Worm (Caenorhabditis elegans) whole organism, young adult: ENCODE data around the gene lev-8.

Source experiments
- B0019.2 ChIP-seq: fragments of 200-800 bp; sonication (Bioruptor generic); conservative IDR thresholded peaks from 2 replicates; pipeline ENCODE4 v1.3.6; 2022; ENCODE audit warnings: missing genetic modification reagents, missing genetic modification characterization, missing compliant biosample characterization
- B0336.3 ChIP-seq: fragments of 200-800 bp; sonication (Bioruptor generic); IDR thresholded peaks from 2 replicates; pipeline ENCODE4 v1.3.6; 2022; ENCODE audit warnings: missing genetic modification characterization, missing compliant biosample characterization
- C17E4.6 ChIP-seq: fragments of 200-800 bp; sonication (Bioruptor generic); IDR thresholded peaks from 2 replicates; pipeline ENCODE4 v1.3.6; 2022; ENCODE audit warnings: missing genetic modification reagents, missing genetic modification characterization, missing compliant biosample characterization
- D2030.7 ChIP-seq: fragments of 200-800 bp; sonication (Bioruptor generic); IDR thresholded peaks from 2 replicates; pipeline ENCODE4 v1.3.6; 2022; ENCODE audit warnings: missing genetic modification reagents, missing genetic modification characterization, missing compliant biosample characterization
- F55B11.4 ChIP-seq: sonication (generic microtip); optimal IDR thresholded peaks from 2 replicates; lab custom pipeline; 2016; ENCODE audit warnings: missing compliant biosample characterization, missing genetic modification characterization, borderline replicate concordance; ENCODE audit not compliant: insufficient read depth
- T07F8.4 ChIP-seq: sonication (generic microtip); optimal IDR thresholded peaks from 2 replicates; lab custom pipeline; 2016; ENCODE audit warnings: mild to moderate bottlenecking, missing genetic modification characterization, moderate library complexity, missing compliant biosample characterization
- Y53F4B.3 ChIP-seq: fragments of 200-800 bp; sonication (Bioruptor generic); IDR thresholded peaks from 2 replicates; pipeline ENCODE4 v1.3.6; 2022; ENCODE audit warnings: missing genetic modification reagents, missing genetic modification characterization, missing compliant biosample characterization
- Y53G8AR.9 ChIP-seq: fragments of 200-800 bp; sonication (Bioruptor generic); conservative IDR thresholded peaks from 2 replicates; pipeline ENCODE4 v1.3.6; 2022; ENCODE audit warnings: missing genetic modification reagents, missing genetic modification characterization, missing compliant biosample characterization
- Y67H2A.10 ChIP-seq: fragments of 200-800 bp; sonication (Bioruptor generic); conservative IDR thresholded peaks from 2 replicates; pipeline ENCODE4 v1.3.6; 2022; ENCODE audit warnings: missing genetic modification reagents, missing genetic modification characterization, missing compliant biosample characterization
- Y79H2A.3 ChIP-seq: fragments of 200-800 bp; sonication (Bioruptor generic); conservative IDR thresholded peaks from 2 replicates; pipeline ENCODE4 v1.3.6; 2022; ENCODE audit warnings: missing genetic modification reagents, missing genetic modification characterization, missing compliant biosample characterization
- Y95B8A.8 ChIP-seq: fragments of 200-800 bp; sonication (Bioruptor generic); IDR thresholded peaks from 2 replicates; pipeline ENCODE4 v1.3.6; 2022; ENCODE audit warnings: missing genetic modification reagents, missing genetic modification characterization, missing compliant biosample characterization
- ZK185.1 ChIP-seq: sonication (generic microtip); optimal IDR thresholded peaks from 2 replicates; lab custom pipeline; 2016; ENCODE audit warnings: mild to moderate bottlenecking, missing genetic modification characterization, missing compliant biosample characterization; ENCODE audit not compliant: poor library complexity, severe bottlenecking
- aptf-2 ChIP-seq: fragments of 200-800 bp; sonication (Bioruptor generic); conservative IDR thresholded peaks from 2 replicates; pipeline ENCODE4 v1.3.6; 2022; ENCODE audit warnings: missing genetic modification reagents, missing genetic modification characterization, missing compliant biosample characterization
- atf-7 ChIP-seq: sonication (generic microtip); optimal IDR thresholded peaks from 2 replicates; lab custom pipeline; 2017; ENCODE audit warnings: mild to moderate bottlenecking, missing genetic modification characterization, missing compliant biosample characterization
- bed-2 ChIP-seq: fragments of 200-800 bp; sonication (Bioruptor generic); IDR thresholded peaks from 2 replicates; pipeline ENCODE4 v1.3.6; 2022; ENCODE audit warnings: missing genetic modification reagents, missing genetic modification characterization, missing compliant biosample characterization
- ceh-40 ChIP-seq: fragments of 200-800 bp; sonication (Bioruptor generic); IDR thresholded peaks from 2 replicates; pipeline ENCODE4 v1.3.6; 2022; ENCODE audit warnings: missing genetic modification characterization, missing compliant biosample characterization
- ceh-79 ChIP-seq: sonication (generic microtip); optimal IDR thresholded peaks from 2 replicates; lab custom pipeline; 2017; ENCODE audit warnings: mild to moderate bottlenecking, missing genetic modification characterization, missing compliant biosample characterization
- dpl-1 ChIP-seq: fragments of 150-350 bp; optimal IDR thresholded peaks from 2 replicates; lab custom pipeline; 2014; ENCODE audit warnings: missing biosample characterization, missing genetic modification reagents, missing genetic modification characterization
- efl-1 ChIP-seq: fragments of 150-350 bp; optimal IDR thresholded peaks from 2 replicates; lab custom pipeline; 2014; ENCODE audit warnings: missing biosample characterization, missing genetic modification reagents, missing genetic modification characterization
- ets-4 ChIP-seq: fragments of 200-800 bp; sonication (Bioruptor generic); optimal IDR thresholded peaks from 2 replicates; lab custom pipeline; 2018; ENCODE audit warnings: mild to moderate bottlenecking, missing genetic modification characterization, missing compliant biosample characterization
- hmg-20 ChIP-seq: fragments of 200-800 bp; sonication (Bioruptor generic); IDR thresholded peaks from 2 replicates; pipeline ENCODE4 v1.3.6; 2022; ENCODE audit warnings: missing genetic modification reagents, missing genetic modification characterization, missing compliant biosample characterization
- lag-1 ChIP-seq: fragments of 200-800 bp; sonication (Bioruptor generic); IDR thresholded peaks from 2 replicates; pipeline ENCODE4 v1.3.6; 2022; ENCODE audit warnings: missing genetic modification reagents, missing genetic modification characterization, missing compliant biosample characterization
- lin-26 ChIP-seq: fragments of 200-800 bp; sonication (Bioruptor generic); IDR thresholded peaks from 2 replicates; pipeline ENCODE4 v1.3.6; 2022; ENCODE audit warnings: missing genetic modification reagents, missing genetic modification characterization, missing compliant biosample characterization
- madf-3 ChIP-seq: fragments of 200-800 bp; sonication (Bioruptor generic); IDR thresholded peaks from 2 replicates; pipeline ENCODE4 v1.3.6; 2022; ENCODE audit warnings: missing genetic modification reagents, missing genetic modification characterization, missing compliant biosample characterization
- madf-8 ChIP-seq: fragments of 200-800 bp; sonication (Bioruptor generic); conservative IDR thresholded peaks from 2 replicates; pipeline ENCODE4 v1.3.6; 2022; ENCODE audit warnings: missing genetic modification reagents, missing genetic modification characterization, missing compliant biosample characterization
- nfyb-1 ChIP-seq: fragments of 200-800 bp; sonication (Bioruptor generic); IDR thresholded peaks from 2 replicates; pipeline ENCODE4 v1.3.6; 2022; ENCODE audit warnings: missing genetic modification reagents, missing genetic modification characterization, missing compliant biosample characterization
- nhr-80 ChIP-seq: sonication (generic microtip); optimal IDR thresholded peaks from 2 replicates; lab custom pipeline; 2016; ENCODE audit warnings: missing genetic modification characterization, missing compliant biosample characterization
- rpc-1 ChIP-seq, 2 experiments: fragments of 150-350 bp in 1 of 2; sonication (generic microtip) in 1 of 2; optimal IDR thresholded peaks; 2 replicates each; lab custom pipeline; 2014 to 2018; ENCODE audit warnings: missing biosample characterization in 1 of 2, missing genetic modification characterization in 1 of 2, missing genetic modification reagents in 1 of 2, missing genotype in 1 of 2
- sdz-38 ChIP-seq: sonication (generic microtip); optimal IDR thresholded peaks from 2 replicates; lab custom pipeline; 2016; ENCODE audit warnings: missing genotype, missing genetic modification characterization, missing compliant biosample characterization
- sea-2 ChIP-seq: fragments of 200-800 bp; sonication (Bioruptor generic); IDR thresholded peaks from 2 replicates; pipeline ENCODE4 v1.3.6; 2022; ENCODE audit warnings: missing genetic modification characterization, missing compliant biosample characterization
- snpc-1.3 ChIP-seq: sonication (generic microtip); optimal IDR thresholded peaks from 2 replicates; lab custom pipeline; 2017; ENCODE audit warnings: missing genetic modification characterization, mild to moderate bottlenecking, missing compliant biosample characterization, antibody characterized with exemption, moderate library complexity, missing genotype, missing genetic modification reagents; ENCODE audit not compliant: insufficient read depth
- snpc-3.4 ChIP-seq: sonication (generic microtip); optimal IDR thresholded peaks from 2 replicates; lab custom pipeline; 2017; ENCODE audit warnings: missing genetic modification characterization, mild to moderate bottlenecking, missing compliant biosample characterization, antibody characterized with exemption, moderate library complexity, missing genotype, missing genetic modification reagents
- somi-1 ChIP-seq: fragments of 200-800 bp; sonication (Bioruptor generic); optimal IDR thresholded peaks from 2 replicates; lab custom pipeline; 2018; ENCODE audit warnings: mild to moderate bottlenecking, missing genetic modification characterization, missing compliant biosample characterization
- tbp1 ChIP-seq: fragments of 200-800 bp; sonication (Bioruptor generic); optimal IDR thresholded peaks from 2 replicates; lab custom pipeline; 2018; ENCODE audit warnings: mild to moderate bottlenecking, missing genetic modification characterization, missing compliant biosample characterization
- tlf-1 ChIP-seq: fragments of 200-800 bp; sonication (Bioruptor generic); optimal IDR thresholded peaks from 2 replicates; lab custom pipeline; 2018; ENCODE audit warnings: mild to moderate bottlenecking, missing genetic modification characterization, missing compliant biosample characterization
- zfh-2 ChIP-seq: fragments of 200-800 bp; sonication (Bioruptor generic); conservative IDR thresholded peaks from 2 replicates; pipeline ENCODE4 v1.3.6; 2022; ENCODE audit warnings: missing genetic modification reagents, missing genetic modification characterization, missing compliant biosample characterization
- zim-3 ChIP-seq: sonication (generic microtip); optimal IDR thresholded peaks from 2 replicates; lab custom pipeline; 2017; ENCODE audit warnings: mild to moderate bottlenecking, missing genetic modification characterization, moderate library complexity, missing compliant biosample characterization

lev-8 gene

DNA sequence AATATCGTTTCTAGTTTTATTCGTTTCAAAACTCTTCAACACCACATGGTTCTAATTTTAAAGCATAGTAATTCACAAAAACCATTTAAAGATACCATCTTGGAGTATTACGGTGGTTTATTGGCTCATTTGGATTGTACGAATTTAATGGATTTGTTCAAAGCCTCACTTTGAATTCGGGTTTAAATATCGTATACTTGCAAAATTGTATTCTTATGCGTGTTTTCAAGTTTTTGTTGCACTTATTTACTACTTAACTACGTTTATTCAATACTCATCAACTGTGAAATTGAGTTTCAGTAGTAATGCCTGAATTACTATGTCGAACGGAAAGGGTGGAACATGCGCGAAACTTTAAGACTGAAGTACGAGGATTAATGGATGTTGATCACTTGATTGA is 24.7 kb downstream of the lev-8 start, which contains the start of gene abts-2:
Gene abts-2, plus strand, starts transcription at position 301 of the 400 bp plus-strand sequence.
- TF ChIP-seq tlf-1 (GFP tag; lab: Kevin White, UChicago) (no peak), B0336.3 (GFP tag; lab: Robert Waterston, UW) (no peak)

DNA sequence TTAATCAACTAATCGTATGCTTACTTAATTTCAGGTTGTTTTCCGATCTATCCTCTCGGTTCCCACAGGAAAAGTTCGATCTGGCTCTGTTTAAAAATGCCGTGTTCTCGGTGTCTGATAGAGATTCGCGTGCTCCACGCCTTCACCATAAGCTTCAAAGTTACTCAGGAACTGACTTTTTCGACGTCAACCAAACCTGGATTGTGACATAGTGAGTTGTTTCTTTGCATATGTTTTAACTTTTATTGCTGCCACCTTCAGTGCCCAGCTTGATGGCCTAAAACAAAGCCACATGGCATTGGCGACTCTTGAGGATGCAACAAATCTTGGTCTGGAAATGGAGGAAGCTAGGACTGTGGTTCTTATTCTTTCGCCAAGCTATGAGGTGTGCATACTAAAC is 25.2 kb downstream of the lev-8 start:
- no peak for TF ChIP-seq snpc-3.4 (tag; lab: Kevin White, UChicago)
- no peak for TF ChIP-seq Y95B8A.8 (GFP tag; lab: Robert Waterston, UW)
- no peak for TF ChIP-seq lag-1 (GFP tag; lab: Robert Waterston, UW)
- no peak for TF ChIP-seq ceh-40 (GFP tag; lab: Robert Waterston, UW)
- TF ChIP-seq rpc-1 (optimal IDR thresholded peaks at IDR 0.05; lab: Kevin White, UChicago) = no peak
- no peak for TF ChIP-seq rpc-1 (tag; optimal IDR thresholded peaks at IDR 0.05; lab: Kevin White, UChicago)
- TF ChIP-seq ZK185.1 (tag; lab: Kevin White, UChicago) = no peak
- TF ChIP-seq Y53F4B.3 = no peak

DNA sequence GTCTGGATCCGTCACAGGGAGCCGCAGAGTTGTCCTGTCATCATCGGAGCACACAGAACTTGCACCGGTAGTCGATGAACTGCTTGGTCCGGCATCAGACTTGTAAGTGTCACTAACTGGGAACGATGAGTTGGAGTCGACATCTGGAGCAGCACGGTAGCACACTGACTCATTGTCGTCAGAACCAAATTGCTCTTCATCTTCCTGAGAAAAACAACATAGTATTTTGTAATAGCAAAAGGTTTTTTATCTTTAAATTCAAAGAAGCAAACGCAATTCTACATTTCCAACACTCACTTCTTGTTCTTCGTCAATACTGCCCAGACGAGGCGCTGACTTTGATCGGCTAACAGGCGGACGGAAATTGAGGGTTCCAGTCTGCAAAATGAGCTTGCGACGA is 29.8 kb downstream of the lev-8 start:
- no peak for TF ChIP-seq F55B11.4
- no peak for TF ChIP-seq bed-2
- no peak for TF ChIP-seq snpc-1.3
- TF ChIP-seq Y67H2A.10 (GFP tag; lab: Robert Waterston, UW) = no peak
- TF ChIP-seq Y53G8AR.9 (GFP tag; lab: Robert Waterston, UW) = no peak
- no peak for TF ChIP-seq madf-3 (GFP tag; lab: Robert Waterston, UW)
- TF ChIP-seq somi-1 (GFP tag; lab: Kevin White, UChicago) = no peak
- no peak for TF ChIP-seq hmg-20
- TF ChIP-seq zim-3 (tag; lab: Kevin White, UChicago) = no peak
- TF ChIP-seq dpl-1 (GFP tag; lab: Kevin White, UChicago) = no peak
- TF ChIP-seq Y95B8A.8 (GFP tag; lab: Robert Waterston, UW) = no peak
- TF ChIP-seq D2030.7 = no peak
- no peak for TF ChIP-seq madf-8
- TF ChIP-seq ets-4 (GFP tag; lab: Kevin White, UChicago) = no peak
- TF ChIP-seq ceh-79 (tag; lab: Kevin White, UChicago) = no peak
- no peak for TF ChIP-seq lin-26
- no peak for TF ChIP-seq sea-2
- TF ChIP-seq nhr-80 (tag; lab: Kevin White, UChicago) = no peak
- TF ChIP-seq T07F8.4 = no peak
- no peak for TF ChIP-seq B0019.2

DNA sequence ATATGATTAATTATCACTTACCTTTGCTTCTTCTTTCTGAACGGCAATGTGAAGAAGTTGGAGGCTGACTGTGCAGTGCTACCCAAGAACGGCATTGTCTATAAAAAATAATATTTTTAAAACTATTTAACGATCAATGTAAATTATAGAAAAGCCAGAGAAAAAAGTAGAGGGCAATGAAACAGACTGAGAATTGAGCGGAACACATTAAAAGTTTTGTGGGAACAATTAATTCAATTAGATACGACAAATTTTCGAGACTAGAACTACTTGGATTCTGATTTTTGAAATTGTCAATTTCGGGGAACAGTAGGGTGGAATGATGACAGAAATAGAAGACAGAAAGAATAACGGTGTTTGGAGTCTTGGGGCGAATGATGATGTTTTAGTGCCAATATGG is 30.9 kb downstream of the lev-8 start, which contains the start of gene F52D10.2:
Gene F52D10.2, minus strand, starts transcription at position 101 of the 400 bp plus-strand sequence.
- no peak for TF ChIP-seq Y67H2A.10 (GFP tag; lab: Robert Waterston, UW)

DNA sequence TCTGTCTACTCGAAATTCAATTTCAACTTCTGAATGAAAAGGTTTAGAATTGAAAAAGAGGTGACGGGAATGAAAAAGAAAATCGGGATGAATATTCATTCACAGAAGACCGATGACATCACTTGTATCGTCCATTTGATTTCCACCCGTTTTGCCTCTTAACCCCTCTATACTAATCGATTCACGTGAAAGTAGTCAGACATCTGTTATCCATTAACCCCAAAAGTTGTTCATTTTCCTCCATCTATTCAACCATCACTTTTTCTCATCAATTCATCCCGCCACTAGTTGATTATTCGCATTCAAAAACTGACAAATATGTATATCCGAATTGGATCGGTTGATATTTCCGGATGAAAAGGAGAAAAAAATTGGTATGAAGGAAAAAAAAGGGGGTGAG is 31.8 kb downstream of the lev-8 start:
- TF ChIP-seq atf-7 (tag; lab: Kevin White, UChicago) (no peak), Y79H2A.3 (no peak), C17E4.6 (no peak), nfyb-1 (GFP tag; lab: Robert Waterston, UW) (no peak), ets-4 (GFP tag; lab: Kevin White, UChicago) (no peak), sdz-38 (no peak), zfh-2 (GFP tag; lab: Robert Waterston, UW) (no peak), efl-1 (GFP tag; lab: Kevin White, UChicago) (no peak), aptf-2 (no peak), tbp1 (GFP tag; lab: Kevin White, UChicago) (no peak), bed-2 (no peak)
